Worm (Caenorhabditis elegans): ENCODE data around the gene Y57G11C.33.

ce11 chrIV:14679060-14679459 lies 22.2 kb downstream of the Y57G11C.33 start:
- TF ChIP-seq nhr-11 (tag; optimal IDR thresholded peaks at IDR 0.05) (no peak), K02D7.2 (tag; optimal IDR thresholded peaks at IDR 0.05) (no peak), ceh-48 (tag; optimal IDR thresholded peaks at IDR 0.05) (no peak), hlh-8 (tag; optimal IDR thresholded peaks at IDR 0.05) (no peak), nhr-232 (tag; optimal IDR thresholded peaks at IDR 0.05) (no peak), pha-4 (tag; optimal IDR thresholded peaks at IDR 0.05) (no peak), pax-1 (tag; optimal IDR thresholded peaks at IDR 0.05) (no peak), elt-4 (tag; optimal IDR thresholded peaks at IDR 0.05) (no peak), hlh-6 (tag; optimal IDR thresholded peaks at IDR 0.05) (no peak), ama-1 (optimal IDR thresholded peaks at IDR 0.05) (no peak), ttx-3 (tag; optimal IDR thresholded peaks at IDR 0.05) (no peak), pag-3 (tag; optimal IDR thresholded peaks at IDR 0.05; ENCODE audit: borderline replicate concordance) (no peak), pqm-1 (tag; optimal IDR thresholded peaks at IDR 0.05) (no peak)

Measured in whole organism, late embryonic.